Worm (Caenorhabditis elegans): ENCODE data around the gene Y62H9A.4.

- TF ChIP-seq tab-1 (GFP tag; IDR thresholded peaks at IDR 0.05) = no peak
- no peak for TF ChIP-seq T22C8.4 (GFP tag; IDR thresholded peaks at IDR 0.05)
- no peak for TF ChIP-seq ref-1 (GFP tag; conservative IDR thresholded peaks at IDR 0.05)
- TF ChIP-seq klf-2 (GFP tag; conservative IDR thresholded peaks at IDR 0.05) = no peak
Measured at ce11 chrX:11906626-11907025, 26.7 kb downstream of the Y62H9A.4 start.
